Fruit fly (Drosophila melanogaster) whole organism, prepupa: ENCODE data around the gene elB.

ENCODE experiments used
- CG10631 ChIP-seq: fragments of 200-800 bp; sonication (Bioruptor generic); optimal IDR thresholded peaks from 2 replicates; lab custom pipeline; 2016; ENCODE audit warnings: missing biosample characterization, missing genetic modification characterization
- CG10669 ChIP-seq: fragments of 200-800 bp; sonication (Bioruptor generic); optimal IDR thresholded peaks from 3 replicates; lab custom pipeline; 2018; ENCODE audit warnings: missing biosample characterization, mild to moderate bottlenecking, missing genetic modification characterization, moderate library complexity
- CG11294 ChIP-seq: fragments of 200-800 bp; sonication (Bioruptor generic); IDR thresholded peaks from 2 replicates; pipeline ENCODE4 v1.3.6; 2022; ENCODE audit warnings: missing biosample characterization, missing genetic modification characterization
- CG11762 ChIP-seq: fragments of 200-800 bp; sonication (Bioruptor generic); optimal IDR thresholded peaks from 3 replicates; lab custom pipeline; 2016; ENCODE audit warnings: missing biosample characterization, missing genetic modification characterization; ENCODE audit not compliant: insufficient read depth
- CG11902 ChIP-seq: fragments of 200-800 bp; sonication (Bioruptor generic); optimal IDR thresholded peaks from 3 replicates; lab custom pipeline; 2016; ENCODE audit warnings: missing biosample characterization, missing genetic modification characterization
- CG15336 ChIP-seq: fragments of 200-800 bp; sonication (Bioruptor generic); IDR thresholded peaks from 2 replicates; pipeline ENCODE4 v1.3.6; 2022; ENCODE audit warnings: missing biosample characterization, missing genetic modification characterization
- CG1621 ChIP-seq: fragments of 200-800 bp; sonication (Bioruptor generic); optimal IDR thresholded peaks from 3 replicates; lab custom pipeline; 2018; ENCODE audit warnings: missing biosample characterization, mild to moderate bottlenecking, missing genetic modification characterization
- CG3032 ChIP-seq: fragments of 200-800 bp; optimal IDR thresholded peaks from 2 replicates; lab custom pipeline; 2019; ENCODE audit warnings: missing biosample characterization, mild to moderate bottlenecking, missing genetic modification characterization, moderate library complexity
- CG31627 ChIP-seq: fragments of 200-800 bp; sonication (Bioruptor generic); optimal IDR thresholded peaks from 3 replicates; lab custom pipeline; 2016; ENCODE audit warnings: missing biosample characterization, missing genetic modification characterization
- CG32006 ChIP-seq: fragments of 200-800 bp; sonication (Bioruptor generic); optimal IDR thresholded peaks from 3 replicates; lab custom pipeline; 2017; ENCODE audit warnings: missing biosample characterization, mild to moderate bottlenecking, missing genetic modification characterization
- CG34406 ChIP-seq: fragments of 200-800 bp; sonication (Bioruptor generic); optimal IDR thresholded peaks from 3 replicates; lab custom pipeline; 2016; ENCODE audit warnings: missing biosample characterization, missing genetic modification characterization
- CG3919 ChIP-seq: fragments of 200-800 bp; sonication (Bioruptor generic); optimal IDR thresholded peaks from 3 replicates; lab custom pipeline; 2016; ENCODE audit warnings: missing biosample characterization, missing genetic modification characterization
- CG4318 ChIP-seq: fragments of 200-800 bp; sonication (Bioruptor generic); optimal IDR thresholded peaks from 3 replicates; lab custom pipeline; 2017; ENCODE audit warnings: missing biosample characterization, mild to moderate bottlenecking, missing genetic modification characterization
- CG6163 ChIP-seq: fragments of 200-800 bp; sonication (Bioruptor generic); IDR thresholded peaks from 3 replicates; pipeline ENCODE4 v1.3.6; 2022; ENCODE audit warnings: missing biosample characterization, missing genetic modification characterization
- CG6276 ChIP-seq: fragments of 200-800 bp; sonication (Bioruptor generic); optimal IDR thresholded peaks from 2 replicates; lab custom pipeline; 2017; ENCODE audit warnings: missing biosample characterization, mild to moderate bottlenecking, missing genetic modification characterization
- CG6792 ChIP-seq: fragments of 200-800 bp; sonication (Bioruptor generic); optimal IDR thresholded peaks from 3 replicates; lab custom pipeline; 2016; ENCODE audit warnings: missing biosample characterization, missing genetic modification characterization
- CG6808 ChIP-seq: fragments of 200-800 bp; sonication (Bioruptor generic); optimal IDR thresholded peaks from 3 replicates; lab custom pipeline; 2017; ENCODE audit warnings: missing biosample characterization, missing genetic modification characterization, mild to moderate bottlenecking, moderate library complexity, missing genetic modification reagents
- CG6854 ChIP-seq: fragments of 200-800 bp; sonication (Bioruptor generic); optimal IDR thresholded peaks from 2 replicates; lab custom pipeline; 2017; ENCODE audit warnings: missing biosample characterization, mild to moderate bottlenecking, missing genetic modification characterization
- CG7368 ChIP-seq: fragments of 200-800 bp; sonication (Bioruptor generic); optimal IDR thresholded peaks from 3 replicates; lab custom pipeline; 2016; ENCODE audit warnings: missing biosample characterization, missing genetic modification characterization
- CG8119 ChIP-seq: fragments of 200-800 bp; sonication (Bioruptor generic); IDR thresholded peaks from 3 replicates; pipeline ENCODE4 v1.3.6; 2022; ENCODE audit warnings: missing biosample characterization, missing genetic modification characterization
- CG8319 ChIP-seq: fragments of 200-800 bp; sonication (Bioruptor generic); optimal IDR thresholded peaks from 3 replicates; lab custom pipeline; 2016; ENCODE audit warnings: missing biosample characterization, missing genetic modification characterization
- CG9139 ChIP-seq: fragments of 200-800 bp; sonication (Bioruptor generic); optimal IDR thresholded peaks from 3 replicates; lab custom pipeline; 2017; ENCODE audit warnings: missing biosample characterization, mild to moderate bottlenecking, missing genetic modification characterization
- Eip75B ChIP-seq: fragments of 200-800 bp; sonication (Bioruptor generic); optimal IDR thresholded peaks from 3 replicates; lab custom pipeline; 2016; ENCODE audit warnings: missing biosample characterization, missing genetic modification characterization
- Eip78C ChIP-seq: fragments of 200-800 bp; sonication (Bioruptor generic); peaks from one replicate; lab custom pipeline; 2016; ENCODE audit warnings: missing biosample characterization, missing genetic modification characterization
- Eip93F ChIP-seq: fragments of 200-800 bp; sonication (Bioruptor generic); optimal IDR thresholded peaks from 2 replicates; lab custom pipeline; 2016; ENCODE audit warnings: missing biosample characterization, mild to moderate bottlenecking, missing genetic modification characterization
- Gug ChIP-seq: fragments of 200-800 bp; sonication (Bioruptor generic); IDR thresholded peaks from 2 replicates; pipeline ENCODE4 v1.3.6; 2022; ENCODE audit warnings: missing biosample characterization, missing genetic modification characterization
- Hr38 ChIP-seq: sonication (Bioruptor generic); optimal IDR thresholded peaks from 2 replicates; lab custom pipeline; 2016; ENCODE audit warnings: missing biosample characterization, missing genetic modification characterization
- Hr39 ChIP-seq: fragments of 200-800 bp; sonication (Bioruptor generic); optimal IDR thresholded peaks from 2 replicates; lab custom pipeline; 2016; ENCODE audit warnings: missing biosample characterization, missing genetic modification characterization
- Hr4 ChIP-seq: fragments of 200-800 bp; sonication (Bioruptor generic); optimal IDR thresholded peaks from 3 replicates; lab custom pipeline; 2016; ENCODE audit warnings: missing biosample characterization, missing genetic modification characterization
- Lpt ChIP-seq: fragments of 200-800 bp; sonication (Bioruptor generic); optimal IDR thresholded peaks from 3 replicates; lab custom pipeline; 2016; ENCODE audit warnings: missing biosample characterization, missing genetic modification characterization
- Met ChIP-seq: fragments of 200-800 bp; sonication (Bioruptor generic); optimal IDR thresholded peaks from 3 replicates; lab custom pipeline; 2016; ENCODE audit warnings: missing biosample characterization, missing genetic modification characterization
- OdsH ChIP-seq: fragments of 200-800 bp; sonication (Bioruptor generic); optimal IDR thresholded peaks from 3 replicates; lab custom pipeline; 2016; ENCODE audit warnings: missing biosample characterization, missing genetic modification characterization
- Smox ChIP-seq: fragments of 200-800 bp; sonication (Bioruptor generic); optimal IDR thresholded peaks from 3 replicates; lab custom pipeline; 2016; ENCODE audit warnings: missing biosample characterization, missing genetic modification characterization
- Sox14 ChIP-seq: fragments of 200-800 bp; sonication (Bioruptor generic); optimal IDR thresholded peaks from 3 replicates; lab custom pipeline; 2016; ENCODE audit warnings: missing biosample characterization, missing genetic modification characterization
- Sox15 ChIP-seq: fragments of 200-800 bp; sonication (Bioruptor generic); optimal IDR thresholded peaks from 3 replicates; lab custom pipeline; 2016; ENCODE audit warnings: missing biosample characterization, missing genetic modification characterization
- acj6 ChIP-seq: fragments of 200-800 bp; sonication (Bioruptor generic); optimal IDR thresholded peaks from 3 replicates; lab custom pipeline; 2016; ENCODE audit warnings: missing biosample characterization, missing genetic modification characterization
- dac ChIP-seq: fragments of 200-800 bp; sonication (Bioruptor generic); optimal IDR thresholded peaks from 2 replicates; lab custom pipeline; 2017; ENCODE audit warnings: missing biosample characterization, mild to moderate bottlenecking, missing genetic modification characterization
- eg ChIP-seq: fragments of 200-800 bp; sonication (Bioruptor generic); IDR thresholded peaks from 3 replicates; pipeline ENCODE4 v1.3.6; 2022; ENCODE audit warnings: missing biosample characterization, missing genetic modification characterization
- esn ChIP-seq: fragments of 200-800 bp; sonication (Bioruptor generic); optimal IDR thresholded peaks from 2 replicates; lab custom pipeline; 2016; ENCODE audit warnings: missing biosample characterization, mild to moderate bottlenecking, missing genetic modification characterization, moderate library complexity
- fd59A ChIP-seq: fragments of 200-800 bp; sonication (Bioruptor generic); optimal IDR thresholded peaks from 2 replicates; lab custom pipeline; 2017; ENCODE audit warnings: missing biosample characterization, mild to moderate bottlenecking, missing genetic modification characterization, missing genetic modification reagents
- fd85E ChIP-seq: fragments of 200-800 bp; sonication (Bioruptor generic); optimal IDR thresholded peaks from 3 replicates; lab custom pipeline; 2016; ENCODE audit warnings: missing biosample characterization, missing genetic modification characterization
- fkh ChIP-seq: fragments of 200-800 bp; sonication (Bioruptor generic); optimal IDR thresholded peaks from 3 replicates; lab custom pipeline; 2017; ENCODE audit warnings: missing biosample characterization, mild to moderate bottlenecking, missing genetic modification characterization, moderate library complexity
- lz ChIP-seq: fragments of 200-800 bp; sonication (Bioruptor generic); optimal IDR thresholded peaks from 3 replicates; lab custom pipeline; 2016; ENCODE audit warnings: missing biosample characterization, missing genetic modification characterization
- pdm3 ChIP-seq: fragments of 200-800 bp; sonication (Bioruptor generic); optimal IDR thresholded peaks from 3 replicates; lab custom pipeline; 2016; ENCODE audit warnings: missing biosample characterization, missing genetic modification characterization
- salr ChIP-seq, 2 experiments: fragments of 200-800 bp; sonication (Bioruptor generic); optimal IDR thresholded peaks; 3 replicates each; lab custom pipeline; 2016 to 2018; ENCODE audit warnings: missing biosample characterization in 2 of 2, missing genetic modification characterization in 2 of 2, mild to moderate bottlenecking in 1 of 2
- ss ChIP-seq, 2 experiments: fragments of 200-800 bp; sonication (Bioruptor generic); optimal IDR thresholded peaks; 2 replicates in 1 of 2; 3 replicates in 1 of 2; lab custom pipeline; 2017 to 2018; ENCODE audit warnings: mild to moderate bottlenecking in 2 of 2, missing biosample characterization in 2 of 2, missing genetic modification characterization in 2 of 2, moderate library complexity in 1 of 2
- svp ChIP-seq: fragments of 200-800 bp; sonication (Bioruptor generic); peaks from one replicate; lab custom pipeline; 2016; ENCODE audit warnings: missing biosample characterization, missing genetic modification characterization
- topi ChIP-seq: fragments of 200-800 bp; sonication (Bioruptor generic); optimal IDR thresholded peaks from 3 replicates; lab custom pipeline; 2016; ENCODE audit warnings: missing biosample characterization, missing genetic modification characterization
- vri ChIP-seq: fragments of 200-800 bp; sonication (Bioruptor generic); optimal IDR thresholded peaks from 3 replicates; lab custom pipeline; 2016; ENCODE audit warnings: missing biosample characterization, mild to moderate bottlenecking, missing genetic modification characterization

elB gene

DNA sequence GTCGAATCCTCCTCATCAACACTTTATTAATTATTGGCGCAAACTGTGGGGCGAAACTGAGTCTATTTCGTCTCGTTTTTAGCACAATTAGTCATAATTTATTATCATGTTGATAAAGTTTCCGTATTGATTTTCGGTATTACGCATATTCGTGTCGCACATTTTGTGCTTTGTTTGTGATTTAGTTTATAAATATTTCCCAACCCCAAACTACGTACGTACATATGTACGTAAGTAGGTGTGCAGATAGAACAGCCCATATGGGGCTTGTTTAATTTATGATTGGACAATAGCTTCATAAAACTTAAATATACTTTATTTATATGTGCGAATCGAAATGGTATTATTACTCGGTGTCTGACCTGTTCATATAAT, 14.3 kb downstream of the elB start:
- TF ChIP-seq svp (GFP tag; lab: Kevin White, UChicago) = peak; percentile 15
- TF ChIP-seq fkh (GFP tag; lab: Kevin White, UChicago) = peak; percentile 48
- TF ChIP-seq ss (GFP tag; optimal IDR thresholded peaks at IDR 0.05; lab: Kevin White, UChicago) = no peak
- TF ChIP-seq, all 60 proteins: peak for 2

DNA sequence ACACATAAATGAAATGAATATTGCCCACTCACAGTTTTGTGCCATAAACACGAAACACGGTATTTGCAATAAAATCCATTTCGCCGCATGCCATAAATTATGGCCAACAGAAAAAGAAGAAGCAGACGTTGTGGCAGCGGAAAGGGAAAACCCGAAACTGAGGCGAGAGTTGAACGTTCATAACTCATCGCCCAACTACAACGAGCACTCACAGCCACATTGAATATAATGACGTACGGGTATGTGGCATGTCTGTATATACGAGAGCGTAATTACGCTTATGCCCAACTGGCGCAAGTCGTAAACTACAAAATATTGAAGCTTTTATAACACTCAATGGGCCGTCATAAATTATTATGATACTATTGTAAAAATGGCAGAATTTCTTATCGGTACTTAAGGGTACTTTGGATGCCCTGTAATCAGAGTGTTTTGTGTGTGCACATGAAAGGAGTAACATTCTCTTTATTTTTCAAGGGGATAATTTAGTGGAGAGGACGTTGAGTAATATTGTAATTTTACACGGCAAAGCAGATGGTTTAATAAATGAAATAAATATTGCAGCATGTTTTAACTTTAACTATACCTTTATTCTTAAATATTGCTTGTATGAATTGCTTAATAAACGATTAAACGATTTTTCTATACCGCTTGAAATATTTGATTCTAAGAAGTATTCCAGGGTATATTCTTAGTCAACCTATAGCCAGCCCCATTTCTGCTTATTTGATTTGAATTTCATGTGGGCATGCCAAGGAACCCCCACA, 14.9 kb downstream of the elB start:
- TF ChIP-seq Hr39 (GFP tag; lab: Kevin White, UChicago) = no peak
- no peak for TF ChIP-seq pdm3 (GFP tag; lab: Kevin White, UChicago)
- TF ChIP-seq CG1621 = no peak
- no peak for TF ChIP-seq Sox14 (GFP tag; lab: Kevin White, UChicago)
- TF ChIP-seq Lpt (GFP tag; lab: Kevin White, UChicago) = no peak
- no peak for TF ChIP-seq Eip93F (GFP tag; lab: Kevin White, UChicago)
- no peak for TF ChIP-seq CG6276
- no peak for TF ChIP-seq CG34406
- no peak for TF ChIP-seq CG32006 (GFP tag; lab: Kevin White, UChicago)
- no peak for TF ChIP-seq CG10631 (GFP tag; lab: Kevin White, UChicago)
- TF ChIP-seq fd59A = no peak
- no peak for TF ChIP-seq Sox15 (GFP tag; lab: Kevin White, UChicago)
- no peak for TF ChIP-seq CG4318
- no peak for TF ChIP-seq OdsH (GFP tag; lab: Kevin White, UChicago)
- TF ChIP-seq CG10669 (GFP tag; lab: Kevin White, UChicago) = no peak
- no peak for TF ChIP-seq Hr38
- TF ChIP-seq CG11294 (GFP tag; lab: Robert Waterston, UW) = no peak
- no peak for TF ChIP-seq dac (GFP tag; lab: Kevin White, UChicago)
- no peak for TF ChIP-seq CG3032
- TF ChIP-seq CG6808 (GFP tag; lab: Kevin White, UChicago) = no peak
- TF ChIP-seq CG11902 (GFP tag; lab: Kevin White, UChicago) = no peak
- no peak for TF ChIP-seq salr (GFP tag; optimal IDR thresholded peaks at IDR 0.05; lab: Kevin White, UChicago)
- TF ChIP-seq Gug (GFP tag; lab: Robert Waterston, UW) = no peak
- TF ChIP-seq CG31627 (GFP tag; lab: Kevin White, UChicago) = no peak
- TF ChIP-seq CG6163 (GFP tag; lab: Robert Waterston, UW) = peak; percentile 14; the same call in 1 of the 3 replicates
- no peak for TF ChIP-seq CG15336
- TF ChIP-seq eg (GFP tag; lab: Robert Waterston, UW) = no peak
- TF ChIP-seq CG9139 (GFP tag; lab: Kevin White, UChicago) = no peak
- no peak for TF ChIP-seq acj6 (GFP tag; lab: Kevin White, UChicago)
- TF ChIP-seq CG7368 = no peak
- no peak for TF ChIP-seq topi (GFP tag; lab: Kevin White, UChicago)
- no peak for TF ChIP-seq fd85E (GFP tag; lab: Kevin White, UChicago)
- TF ChIP-seq Smox (GFP tag; lab: Kevin White, UChicago) = peak; percentile 32
- peak; percentile 45 for TF ChIP-seq vri (GFP tag; lab: Kevin White, UChicago)
- TF ChIP-seq lz = no peak
- no peak for TF ChIP-seq CG11762 (GFP tag; lab: Kevin White, UChicago)
- TF ChIP-seq CG6854 (GFP tag; lab: Kevin White, UChicago) = no peak
- TF ChIP-seq CG8319 (GFP tag; lab: Kevin White, UChicago) = no peak
- TF ChIP-seq Eip78C (GFP tag; lab: Kevin White, UChicago) = peak; percentile 58
- no peak for TF ChIP-seq CG6792 (GFP tag; lab: Kevin White, UChicago)
- peak; percentile 36 for TF ChIP-seq Met (GFP tag; lab: Kevin White, UChicago)
- TF ChIP-seq svp (GFP tag; lab: Kevin White, UChicago) = no peak
- TF ChIP-seq Hr4 (GFP tag; lab: Kevin White, UChicago) = no peak
- TF ChIP-seq Eip75B (GFP tag; lab: Kevin White, UChicago) = no peak
- TF ChIP-seq CG8119 (GFP tag; lab: Robert Waterston, UW) = no peak
- no peak for TF ChIP-seq ss (GFP tag; optimal IDR thresholded peaks at IDR 0.05; lab: Kevin White, UChicago)
- no peak for TF ChIP-seq CG3919 (GFP tag; lab: Kevin White, UChicago)
- no peak for TF ChIP-seq fkh (GFP tag; lab: Kevin White, UChicago)
- peak; percentile 4 for TF ChIP-seq esn (GFP tag; lab: Kevin White, UChicago)
